Worm (Caenorhabditis elegans) whole organism, L2 larva: ENCODE data around the gene npr-40.

Experiments
- C34F6.9 ChIP-seq: fragments of 150-350 bp; optimal IDR thresholded peaks from 2 replicates; lab custom pipeline; 2014; ENCODE audit warnings: missing biosample characterization, missing genetic modification characterization
- F13H6.1 ChIP-seq: sonication (generic microtip); optimal IDR thresholded peaks from 2 replicates; lab custom pipeline; 2016; ENCODE audit warnings: missing genetic modification characterization, missing compliant biosample characterization
- R02D3.7 ChIP-seq: fragments of 150-350 bp; optimal IDR thresholded peaks from 2 replicates; lab custom pipeline; 2014; ENCODE audit warnings: missing biosample characterization, missing genetic modification characterization
- Y55F3AM.14 ChIP-seq: fragments of 200-800 bp; sonication (Bioruptor generic); optimal IDR thresholded peaks from 2 replicates; lab custom pipeline; 2018; ENCODE audit warnings: mild to moderate bottlenecking, missing genetic modification characterization, missing compliant biosample characterization
- ZK546.5 ChIP-seq: sonication (generic microtip); optimal IDR thresholded peaks from 2 replicates; lab custom pipeline; 2017; ENCODE audit warnings: missing biosample characterization, missing genetic modification characterization
- alr-1 ChIP-seq: fragments of 150-350 bp; optimal IDR thresholded peaks from 2 replicates; lab custom pipeline; 2014; ENCODE audit warnings: missing biosample characterization, missing genetic modification characterization
- aly-2 ChIP-seq: fragments of 150-350 bp; optimal IDR thresholded peaks from 2 replicates; lab custom pipeline; 2014; ENCODE audit warnings: missing biosample characterization, missing genetic modification characterization
- blmp-1 ChIP-seq: sonication (generic microtip); optimal IDR thresholded peaks from 2 replicates; lab custom pipeline; 2017; ENCODE audit warnings: missing genetic modification characterization, mild to moderate bottlenecking, missing compliant biosample characterization, antibody characterized with exemption, moderate library complexity; ENCODE audit not compliant: insufficient read depth
- ceh-16 ChIP-seq: fragments of 150-350 bp; optimal IDR thresholded peaks from 2 replicates; lab custom pipeline; 2014; ENCODE audit warnings: missing biosample characterization, missing genetic modification characterization
- ceh-82 ChIP-seq: fragments of 150-350 bp; optimal IDR thresholded peaks from 2 replicates; lab custom pipeline; 2014; ENCODE audit warnings: missing biosample characterization, missing genetic modification characterization
- egl-27 ChIP-seq: sonication (generic microtip); optimal IDR thresholded peaks from 3 replicates; lab custom pipeline; 2017; ENCODE audit warnings: missing biosample characterization, missing genetic modification reagents, missing genetic modification characterization
- elt-1 ChIP-seq: fragments of 150-350 bp; optimal IDR thresholded peaks from 2 replicates; lab custom pipeline; 2014; ENCODE audit warnings: missing biosample characterization, missing genetic modification characterization
- fos-1 ChIP-seq: fragments of 150-350 bp; optimal IDR thresholded peaks from 2 replicates; lab custom pipeline; 2014; ENCODE audit warnings: missing biosample characterization, missing genetic modification characterization
- gmeb-1 ChIP-seq: fragments of 150-350 bp; optimal IDR thresholded peaks from 2 replicates; lab custom pipeline; 2014; ENCODE audit warnings: missing biosample characterization, missing genetic modification characterization
- lin-11 ChIP-seq: fragments of 150-350 bp; sonication (generic microtip); optimal IDR thresholded peaks from 2 replicates; lab custom pipeline; 2014; ENCODE audit warnings: missing biosample characterization, missing genetic modification characterization, inconsistent platforms, mixed read lengths
- lin-13 ChIP-seq: fragments of 150-350 bp; optimal IDR thresholded peaks from 2 replicates; lab custom pipeline; 2014; ENCODE audit warnings: missing biosample characterization, missing genetic modification reagents, missing genetic modification characterization
- lin-39 ChIP-seq: fragments of 150-350 bp; optimal IDR thresholded peaks from 2 replicates; lab custom pipeline; 2014; ENCODE audit warnings: missing biosample characterization, missing genetic modification reagents, missing genetic modification characterization
- mab-5 ChIP-seq: fragments of 150-350 bp; optimal IDR thresholded peaks from 2 replicates; lab custom pipeline; 2014; ENCODE audit warnings: missing biosample characterization, missing genetic modification characterization
- mdl-1 ChIP-seq, 2 experiments: fragments of 150-350 bp in 1 of 2; sonication (generic microtip) in 1 of 2; optimal IDR thresholded peaks; 2 replicates each; lab custom pipeline; 2017; ENCODE audit warnings: missing biosample characterization in 2 of 2, missing genetic modification characterization in 2 of 2
- nhr-12 ChIP-seq: fragments of 150-350 bp; optimal IDR thresholded peaks from 2 replicates; lab custom pipeline; 2014; ENCODE audit warnings: missing biosample characterization, missing genetic modification characterization
- nhr-129 ChIP-seq: fragments of 150-350 bp; optimal IDR thresholded peaks from 2 replicates; lab custom pipeline; 2014; ENCODE audit warnings: missing biosample characterization, missing genetic modification characterization
- nhr-25 ChIP-seq: fragments of 150-350 bp; sonication (generic microtip); optimal IDR thresholded peaks from 3 replicates; lab custom pipeline; 2014; ENCODE audit warnings: missing biosample characterization, missing genetic modification characterization
- nhr-6 ChIP-seq: fragments of 150-350 bp; optimal IDR thresholded peaks from 2 replicates; lab custom pipeline; 2014; ENCODE audit warnings: missing biosample characterization, missing genetic modification characterization
- nhr-77 ChIP-seq: fragments of 150-350 bp; optimal IDR thresholded peaks from 2 replicates; lab custom pipeline; 2014; ENCODE audit warnings: missing biosample characterization, missing genetic modification characterization
- peb-1 ChIP-seq: fragments of 150-350 bp; optimal IDR thresholded peaks from 2 replicates; lab custom pipeline; 2014; ENCODE audit warnings: missing biosample characterization, missing genetic modification characterization
- sem-4 ChIP-seq: fragments of 150-350 bp; optimal IDR thresholded peaks from 2 replicates; lab custom pipeline; 2014; ENCODE audit warnings: missing biosample characterization, missing genetic modification reagents, missing genetic modification characterization
- sma-3 ChIP-seq: sonication (generic microtip); optimal IDR thresholded peaks from 2 replicates; lab custom pipeline; 2016; ENCODE audit warnings: missing genetic modification reagents, missing genetic modification characterization, missing compliant biosample characterization
- sma-9 ChIP-seq, 2 experiments: fragments of 150-350 bp in 1 of 2; sonication (generic microtip) in 1 of 2; optimal IDR thresholded peaks; 2 replicates each; lab custom pipeline; 2014 to 2016; ENCODE audit warnings: missing genetic modification characterization in 2 of 2, mild to moderate bottlenecking in 1 of 2, missing biosample characterization in 1 of 2, missing compliant biosample characterization in 1 of 2, missing genetic modification reagents in 1 of 2, moderate library complexity in 1 of 2
- snpc-4 ChIP-seq: fragments of 150-350 bp; optimal IDR thresholded peaks from 2 replicates; lab custom pipeline; 2014; ENCODE audit warnings: missing biosample characterization, missing genetic modification characterization
- unc-39 ChIP-seq: fragments of 150-350 bp; optimal IDR thresholded peaks from 2 replicates; lab custom pipeline; 2014; ENCODE audit warnings: missing biosample characterization, missing genetic modification characterization
- unc-55 ChIP-seq: fragments of 150-350 bp; sonication (generic microtip); optimal IDR thresholded peaks from 3 replicates; lab custom pipeline; 2014; ENCODE audit warnings: missing biosample characterization, missing genetic modification reagents, missing genetic modification characterization
- unc-62 ChIP-seq: fragments of 150-350 bp; optimal IDR thresholded peaks from 2 replicates; lab custom pipeline; 2014; ENCODE audit warnings: missing biosample characterization, missing genetic modification reagents, missing genetic modification characterization
- ztf-11 ChIP-seq: sonication (generic microtip); optimal IDR thresholded peaks from 2 replicates; lab custom pipeline; 2017; ENCODE audit warnings: missing biosample characterization, missing genetic modification characterization

npr-40 gene

ce11 chrX:14957176-14957575, 38.5 kb downstream of the npr-40 start:
- no peak for TF ChIP-seq snpc-4 (tag; lab: Kevin White, UChicago)
- TF ChIP-seq alr-1 (tag; lab: Kevin White, UChicago) = no peak
- no peak for TF ChIP-seq ceh-82 (tag; lab: Kevin White, UChicago)
- TF ChIP-seq lin-39 (tag; lab: Kevin White, UChicago) = no peak
- TF ChIP-seq mdl-1 (tag; optimal IDR thresholded peaks at IDR 0.05; lab: Kevin White, UChicago) = no peak
- no peak for TF ChIP-seq mab-5 (tag; lab: Kevin White, UChicago)
- no peak for TF ChIP-seq blmp-1 (tag; lab: Kevin White, UChicago)
- TF ChIP-seq ztf-11 = no peak
- TF ChIP-seq fos-1 = no peak
- TF ChIP-seq nhr-6 (tag; lab: Kevin White, UChicago) = no peak
- no peak for TF ChIP-seq nhr-25 (tag; lab: Kevin White, UChicago)
- TF ChIP-seq sma-3 = no peak
- no peak for TF ChIP-seq unc-55 (GFP tag; lab: Kevin White, UChicago)

DNA sequence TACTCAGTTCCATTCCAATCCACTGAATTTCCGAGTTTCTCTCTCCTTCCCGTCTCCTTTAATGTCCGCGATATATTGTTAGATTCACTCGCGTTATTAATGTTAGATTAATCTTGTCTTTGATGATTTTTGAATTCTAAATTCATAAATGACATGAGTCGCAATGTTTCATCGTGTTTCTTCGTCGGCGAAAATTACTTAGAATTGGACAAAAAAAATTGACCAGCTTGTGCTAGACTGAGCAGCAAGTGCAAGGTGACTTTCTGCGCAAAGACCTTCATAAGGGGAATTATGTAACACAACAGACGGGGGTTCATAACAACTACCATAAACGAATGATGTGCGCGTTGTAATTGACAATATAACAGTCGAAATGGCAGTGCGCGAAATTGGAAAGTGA, 39.8 kb downstream of the npr-40 start:
- no peak for TF ChIP-seq mab-5 (tag; lab: Kevin White, UChicago)
- no peak for TF ChIP-seq lin-13 (GFP tag; lab: Kevin White, UChicago)
- no peak for TF ChIP-seq egl-27 (tag; lab: Kevin White, UChicago)
- TF ChIP-seq Y55F3AM.14 (GFP tag; lab: Kevin White, UChicago) = no peak
- TF ChIP-seq nhr-25 (tag; lab: Kevin White, UChicago) = no peak
- no peak for TF ChIP-seq gmeb-1 (tag; lab: Kevin White, UChicago)
- no peak for TF ChIP-seq snpc-4 (tag; lab: Kevin White, UChicago)
- TF ChIP-seq fos-1 = no peak
- TF ChIP-seq R02D3.7 (tag; lab: Kevin White, UChicago) = no peak
- no peak for TF ChIP-seq sem-4

- TF ChIP-seq peb-1 (tag; lab: Kevin White, UChicago) (no peak), C34F6.9 (no peak), aly-2 (tag; lab: Kevin White, UChicago) (no peak), gmeb-1 (tag; lab: Kevin White, UChicago) (no peak), unc-39 (tag; lab: Kevin White, UChicago) (no peak), mdl-1 (tag; optimal IDR thresholded peaks at IDR 0.05; lab: Kevin White, UChicago) (no peak), unc-62 (GFP tag; lab: Kevin White, UChicago) (no peak), nhr-12 (no peak), sem-4 (no peak), egl-27 (tag; lab: Kevin White, UChicago) (no peak), sma-9 (GFP tag; optimal IDR thresholded peaks at IDR 0.05; lab: Kevin White, UChicago) (no peak), sma-9 (tag; optimal IDR thresholded peaks at IDR 0.05; lab: Kevin White, UChicago) (no peak), nhr-6 (tag; lab: Kevin White, UChicago) (no peak), blmp-1 (tag; lab: Kevin White, UChicago) (no peak), mab-5 (tag; lab: Kevin White, UChicago) (no peak), nhr-77 (tag; lab: Kevin White, UChicago) (no peak)
Measured at ce11 chrX:14959393-14960073, 40.9 kb downstream of the npr-40 start.

ce11 chrX:14960841-14961240, 42.2 kb downstream of the npr-40 start:
- TF ChIP-seq F13H6.1 (no peak), lin-11 (tag; lab: Kevin White, UChicago) (no peak), blmp-1 (tag; lab: Kevin White, UChicago) (no peak), unc-55 (GFP tag; lab: Kevin White, UChicago) (no peak), gmeb-1 (tag; lab: Kevin White, UChicago) (no peak), snpc-4 (tag; lab: Kevin White, UChicago) (no peak), nhr-129 (tag; lab: Kevin White, UChicago) (no peak), nhr-77 (tag; lab: Kevin White, UChicago) (no peak), ceh-16 (tag; lab: Kevin White, UChicago) (no peak), mdl-1 (tag; optimal IDR thresholded peaks at IDR 0.05; lab: Kevin White, UChicago) (no peak), ztf-11 (no peak)

DNA sequence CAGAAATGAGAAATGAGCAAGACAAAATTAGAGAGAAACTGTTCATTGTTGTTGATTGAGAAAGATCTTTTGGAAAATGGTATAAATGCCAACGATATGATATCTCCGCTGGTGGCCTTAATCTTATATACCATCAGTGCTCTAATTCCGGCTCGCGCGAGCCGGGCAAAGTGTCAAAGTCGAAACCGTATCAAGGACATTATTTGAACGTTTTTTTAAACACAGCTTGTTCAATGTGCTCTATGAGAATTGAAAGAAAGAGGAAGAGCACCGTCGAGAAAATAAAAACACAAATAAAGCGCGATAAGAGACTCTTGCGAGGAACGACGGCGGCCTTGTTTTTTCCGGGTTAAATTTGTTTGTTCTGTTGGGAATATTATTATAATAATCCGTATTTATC, 42.8 kb downstream of the npr-40 start, which contains the start of gene idpp-3:
TSS of gene idpp-3 (minus strand) at position 101 of the 400 bp plus-strand sequence.
- TF ChIP-seq elt-1 = no peak
- no peak for TF ChIP-seq ZK546.5 (tag; lab: Kevin White, UChicago)
- no peak for TF ChIP-seq mab-5 (tag; lab: Kevin White, UChicago)
- TF ChIP-seq lin-13 (GFP tag; lab: Kevin White, UChicago) = no peak
